Fruit fly (Drosophila melanogaster) whole organism, prepupa: ENCODE measurements around the gene CG5909.

ENCODE experiments used
- CG10631 ChIP-seq: fragments of 200-800 bp; sonication (Bioruptor generic); optimal IDR thresholded peaks from 2 replicates; lab custom pipeline; 2016; ENCODE audit warnings: missing biosample characterization, missing genetic modification characterization
- CG10669 ChIP-seq: fragments of 200-800 bp; sonication (Bioruptor generic); optimal IDR thresholded peaks from 3 replicates; lab custom pipeline; 2018; ENCODE audit warnings: missing biosample characterization, mild to moderate bottlenecking, missing genetic modification characterization, moderate library complexity
- CG11902 ChIP-seq: fragments of 200-800 bp; sonication (Bioruptor generic); optimal IDR thresholded peaks from 3 replicates; lab custom pipeline; 2016; ENCODE audit warnings: missing biosample characterization, missing genetic modification characterization
- CG15336 ChIP-seq: fragments of 200-800 bp; sonication (Bioruptor generic); IDR thresholded peaks from 2 replicates; pipeline ENCODE4 v1.3.6; 2022; ENCODE audit warnings: missing biosample characterization, missing genetic modification characterization
- CG31627 ChIP-seq: fragments of 200-800 bp; sonication (Bioruptor generic); optimal IDR thresholded peaks from 3 replicates; lab custom pipeline; 2016; ENCODE audit warnings: missing biosample characterization, missing genetic modification characterization
- CG32006 ChIP-seq: fragments of 200-800 bp; sonication (Bioruptor generic); optimal IDR thresholded peaks from 3 replicates; lab custom pipeline; 2017; ENCODE audit warnings: missing biosample characterization, mild to moderate bottlenecking, missing genetic modification characterization
- CG3919 ChIP-seq: fragments of 200-800 bp; sonication (Bioruptor generic); optimal IDR thresholded peaks from 3 replicates; lab custom pipeline; 2016; ENCODE audit warnings: missing biosample characterization, missing genetic modification characterization
- CG4318 ChIP-seq: fragments of 200-800 bp; sonication (Bioruptor generic); optimal IDR thresholded peaks from 3 replicates; lab custom pipeline; 2017; ENCODE audit warnings: missing biosample characterization, mild to moderate bottlenecking, missing genetic modification characterization
- CG6163 ChIP-seq: fragments of 200-800 bp; sonication (Bioruptor generic); IDR thresholded peaks from 3 replicates; pipeline ENCODE4 v1.3.6; 2022; ENCODE audit warnings: missing biosample characterization, missing genetic modification characterization
- CG6792 ChIP-seq: fragments of 200-800 bp; sonication (Bioruptor generic); optimal IDR thresholded peaks from 3 replicates; lab custom pipeline; 2016; ENCODE audit warnings: missing biosample characterization, missing genetic modification characterization
- CG6808 ChIP-seq: fragments of 200-800 bp; sonication (Bioruptor generic); optimal IDR thresholded peaks from 3 replicates; lab custom pipeline; 2017; ENCODE audit warnings: missing biosample characterization, missing genetic modification characterization, mild to moderate bottlenecking, moderate library complexity, missing genetic modification reagents
- CG8119 ChIP-seq: fragments of 200-800 bp; sonication (Bioruptor generic); IDR thresholded peaks from 3 replicates; pipeline ENCODE4 v1.3.6; 2022; ENCODE audit warnings: missing biosample characterization, missing genetic modification characterization
- CG9139 ChIP-seq: fragments of 200-800 bp; sonication (Bioruptor generic); optimal IDR thresholded peaks from 3 replicates; lab custom pipeline; 2017; ENCODE audit warnings: missing biosample characterization, mild to moderate bottlenecking, missing genetic modification characterization
- Eip93F ChIP-seq: fragments of 200-800 bp; sonication (Bioruptor generic); optimal IDR thresholded peaks from 2 replicates; lab custom pipeline; 2016; ENCODE audit warnings: missing biosample characterization, mild to moderate bottlenecking, missing genetic modification characterization
- Ets96B ChIP-seq: fragments of 200-800 bp; optimal IDR thresholded peaks from 2 replicates; lab custom pipeline; 2019; ENCODE audit warnings: missing biosample characterization, mild to moderate bottlenecking, missing genetic modification characterization, moderate library complexity
- Hr4 ChIP-seq: fragments of 200-800 bp; sonication (Bioruptor generic); optimal IDR thresholded peaks from 3 replicates; lab custom pipeline; 2016; ENCODE audit warnings: missing biosample characterization, missing genetic modification characterization
- Lpt ChIP-seq: fragments of 200-800 bp; sonication (Bioruptor generic); optimal IDR thresholded peaks from 3 replicates; lab custom pipeline; 2016; ENCODE audit warnings: missing biosample characterization, missing genetic modification characterization
- Met ChIP-seq: fragments of 200-800 bp; sonication (Bioruptor generic); optimal IDR thresholded peaks from 3 replicates; lab custom pipeline; 2016; ENCODE audit warnings: missing biosample characterization, missing genetic modification characterization
- Sox14 ChIP-seq: fragments of 200-800 bp; sonication (Bioruptor generic); optimal IDR thresholded peaks from 3 replicates; lab custom pipeline; 2016; ENCODE audit warnings: missing biosample characterization, missing genetic modification characterization
- Sox15 ChIP-seq: fragments of 200-800 bp; sonication (Bioruptor generic); optimal IDR thresholded peaks from 3 replicates; lab custom pipeline; 2016; ENCODE audit warnings: missing biosample characterization, missing genetic modification characterization
- achi ChIP-seq: fragments of 200-800 bp; sonication (Bioruptor generic); optimal IDR thresholded peaks from 3 replicates; lab custom pipeline; 2016; ENCODE audit warnings: missing biosample characterization, missing genetic modification characterization
- acj6 ChIP-seq: fragments of 200-800 bp; sonication (Bioruptor generic); optimal IDR thresholded peaks from 3 replicates; lab custom pipeline; 2016; ENCODE audit warnings: missing biosample characterization, missing genetic modification characterization
- cyc ChIP-seq: fragments of 200-800 bp; sonication (Bioruptor generic); optimal IDR thresholded peaks from 3 replicates; lab custom pipeline; 2016; ENCODE audit warnings: missing biosample characterization, missing genetic modification characterization
- dsx ChIP-seq: fragments of 200-800 bp; optimal IDR thresholded peaks from 3 replicates; lab custom pipeline; 2019; ENCODE audit warnings: missing biosample characterization, mild to moderate bottlenecking, missing genetic modification characterization, moderate library complexity; ENCODE audit not compliant: poor library complexity, severe bottlenecking
- eg ChIP-seq: fragments of 200-800 bp; sonication (Bioruptor generic); IDR thresholded peaks from 3 replicates; pipeline ENCODE4 v1.3.6; 2022; ENCODE audit warnings: missing biosample characterization, missing genetic modification characterization
- esn ChIP-seq: fragments of 200-800 bp; sonication (Bioruptor generic); optimal IDR thresholded peaks from 2 replicates; lab custom pipeline; 2016; ENCODE audit warnings: missing biosample characterization, mild to moderate bottlenecking, missing genetic modification characterization, moderate library complexity
- fd85E ChIP-seq: fragments of 200-800 bp; sonication (Bioruptor generic); optimal IDR thresholded peaks from 3 replicates; lab custom pipeline; 2016; ENCODE audit warnings: missing biosample characterization, missing genetic modification characterization
- fkh ChIP-seq: fragments of 200-800 bp; sonication (Bioruptor generic); optimal IDR thresholded peaks from 3 replicates; lab custom pipeline; 2017; ENCODE audit warnings: missing biosample characterization, mild to moderate bottlenecking, missing genetic modification characterization, moderate library complexity
- lz ChIP-seq: fragments of 200-800 bp; sonication (Bioruptor generic); optimal IDR thresholded peaks from 3 replicates; lab custom pipeline; 2016; ENCODE audit warnings: missing biosample characterization, missing genetic modification characterization
- spab ChIP-seq: fragments of 200-800 bp; sonication (Bioruptor generic); optimal IDR thresholded peaks from 2 replicates; lab custom pipeline; 2017; ENCODE audit warnings: missing biosample characterization, mild to moderate bottlenecking, missing genetic modification characterization, missing genetic modification reagents
- svp ChIP-seq: fragments of 200-800 bp; sonication (Bioruptor generic); peaks from one replicate; lab custom pipeline; 2016; ENCODE audit warnings: missing biosample characterization, missing genetic modification characterization
- vri ChIP-seq: fragments of 200-800 bp; sonication (Bioruptor generic); optimal IDR thresholded peaks from 3 replicates; lab custom pipeline; 2016; ENCODE audit warnings: missing biosample characterization, mild to moderate bottlenecking, missing genetic modification characterization

Gene CG5909

DNA sequence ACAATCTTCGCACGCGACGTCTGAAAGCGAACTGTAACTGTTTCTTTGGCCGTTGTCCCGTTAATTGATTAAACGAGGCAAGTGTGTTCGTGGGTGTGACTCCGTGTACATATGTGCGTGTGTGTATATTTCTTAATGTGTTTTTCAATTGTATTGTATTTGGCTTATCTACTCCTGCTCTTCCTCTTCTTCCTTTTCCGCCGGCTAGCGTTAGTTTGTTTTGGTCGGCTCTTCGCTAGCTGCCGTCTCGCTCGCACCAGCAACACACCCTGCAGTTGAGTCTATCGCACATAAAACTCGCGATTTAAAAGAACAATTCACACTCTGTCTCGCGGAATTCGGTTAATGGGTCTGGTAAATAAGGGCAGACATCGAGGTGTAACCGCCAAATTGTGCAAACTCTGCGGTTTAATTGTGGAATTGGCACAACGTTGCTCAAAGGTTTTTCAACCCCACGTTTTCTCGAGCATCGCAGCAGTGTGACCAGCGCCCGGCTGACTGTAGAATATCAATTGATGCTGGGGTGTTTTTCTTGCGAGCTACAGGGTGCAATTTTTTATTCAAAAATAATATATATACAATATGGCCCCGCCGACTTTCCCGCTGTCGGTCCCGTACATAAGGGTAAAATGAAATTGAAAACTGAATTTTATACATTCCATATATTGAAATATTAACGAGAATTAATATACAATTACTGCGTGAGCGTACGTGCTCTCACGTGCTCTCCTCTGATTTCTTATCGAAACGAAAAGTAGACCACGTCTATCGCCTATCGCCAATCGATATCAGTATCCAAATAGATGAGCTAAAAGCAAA is 49.0 kb upstream of the CG5909 start, which contains the start of the genes gb and CG5815 (continued):
- peak; percentile 81 for TF ChIP-seq CG15336
- peak; percentile 94 for TF ChIP-seq eg
- TF ChIP-seq CG10669 = no peak
- no peak for TF ChIP-seq fd85E (GFP tag; lab: Kevin White, UChicago)
- TF ChIP-seq dsx (GFP tag; lab: Kevin White, UChicago) = no peak
- peak; percentile 82 for TF ChIP-seq Lpt
- peak; percentile 92 for TF ChIP-seq Hr4
- no peak for TF ChIP-seq achi (GFP tag; lab: Kevin White, UChicago)
- no peak for TF ChIP-seq Met
- TF ChIP-seq spab (GFP tag; lab: Kevin White, UChicago) = no peak
- TF ChIP-seq CG31627 = peak; percentile 87
- TF ChIP-seq esn (GFP tag; lab: Kevin White, UChicago) = peak; percentile 91

DNA sequence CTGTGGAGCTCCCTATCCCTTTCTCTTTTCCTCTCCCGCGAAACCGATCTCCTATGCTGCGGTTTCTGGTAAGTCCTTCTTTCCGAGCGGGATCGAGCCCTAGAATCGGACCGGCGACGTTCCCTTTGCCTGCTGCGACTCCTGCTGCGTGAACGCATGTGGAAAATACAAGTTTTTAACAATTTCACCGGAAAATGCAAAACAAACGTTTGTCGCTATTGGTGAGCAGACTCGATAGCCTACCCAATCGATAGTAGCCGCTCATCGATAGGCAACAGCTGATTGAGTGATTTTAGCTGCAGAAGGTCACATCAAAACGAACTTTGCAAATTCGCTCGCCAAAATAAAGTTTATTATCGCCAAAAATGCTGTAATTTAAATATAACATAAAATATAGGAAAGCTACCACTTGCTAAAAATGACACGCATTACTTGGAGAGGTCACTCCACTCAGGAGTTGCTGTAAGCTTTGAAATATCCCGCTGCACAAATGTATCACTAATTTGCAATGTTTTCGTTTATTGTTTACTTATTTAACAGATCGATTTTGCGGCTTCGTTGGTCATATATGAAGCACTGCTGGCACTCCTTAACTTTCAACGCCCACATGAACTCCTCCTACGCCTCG is 44.4 kb upstream of the CG5909 start, which contains the start of the genes CG6066 and CG5880:
Gene CG6066 (minus strand): TSS at position 243 of the 628 bp plus-strand sequence.
Gene CG5880 (plus strand): TSS at position 281 of the 628 bp plus-strand sequence.
- no peak for TF ChIP-seq Eip93F (GFP tag; lab: Kevin White, UChicago)
- no peak for TF ChIP-seq CG6808 (GFP tag; lab: Kevin White, UChicago)
- TF ChIP-seq esn (GFP tag; lab: Kevin White, UChicago) = peak; percentile 17
- no peak for TF ChIP-seq spab (GFP tag; lab: Kevin White, UChicago)
- no peak for TF ChIP-seq CG3919
- no peak for TF ChIP-seq CG32006
- TF ChIP-seq, all 60 proteins: peak for 1

DNA sequence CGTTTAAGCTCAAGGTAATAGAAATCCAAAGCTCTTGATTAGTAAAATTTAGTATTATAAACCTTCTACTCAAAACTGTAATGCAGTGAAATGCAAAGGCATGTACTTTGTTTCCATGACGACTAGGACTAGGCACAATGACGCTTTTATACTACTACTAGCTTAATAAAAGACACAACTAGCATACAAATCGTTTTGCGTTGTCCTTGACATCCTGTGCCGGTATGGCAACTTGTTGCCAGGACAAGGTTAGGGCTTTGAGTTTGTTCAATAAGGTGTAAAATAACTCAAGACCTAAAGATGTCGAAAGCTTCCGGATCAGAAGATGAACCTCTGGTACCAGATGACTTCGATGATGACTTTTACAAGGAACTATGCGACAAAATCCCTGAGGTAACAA is 42.6 kb upstream of the CG5909 start, which contains the start of gene CG5882:
Gene CG5882 (plus strand): TSS at position 301 of the 400 bp plus-strand sequence.
- TF ChIP-seq CG6163 (GFP tag; lab: Robert Waterston, UW) = no peak

DNA sequence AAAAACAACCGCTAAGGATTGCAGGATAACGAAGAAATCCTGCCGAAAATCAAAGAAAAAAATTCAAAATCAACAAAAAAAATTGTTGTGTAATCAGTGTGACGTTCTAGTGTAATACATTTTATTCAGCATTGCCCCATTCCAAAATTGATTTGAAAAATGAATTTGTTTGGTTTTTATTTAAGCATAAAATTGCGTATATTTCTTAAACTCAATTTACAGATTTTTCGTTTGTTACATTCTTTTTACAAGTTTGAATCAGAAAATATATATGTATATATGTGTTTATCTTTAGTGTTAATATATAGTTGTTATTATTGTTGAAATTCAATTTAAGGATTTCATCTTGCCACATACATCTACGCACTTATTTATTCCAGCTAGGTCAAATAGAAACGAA is 36.4 kb upstream of the CG5909 start, which contains the start of gene CG6059:
Gene CG6059 (minus strand): TSS at position 101 of the 400 bp plus-strand sequence.
- no peak for TF ChIP-seq CG6808 (GFP tag; lab: Kevin White, UChicago)
- TF ChIP-seq achi (GFP tag; lab: Kevin White, UChicago) = no peak
- TF ChIP-seq Sox14 (GFP tag; lab: Kevin White, UChicago) = no peak
- TF ChIP-seq CG3919 = no peak
- TF ChIP-seq Hr4 = no peak
- TF ChIP-seq CG9139 = no peak
- no peak for TF ChIP-seq Met
- no peak for TF ChIP-seq CG4318 (GFP tag; lab: Kevin White, UChicago)
- no peak for TF ChIP-seq CG6792 (GFP tag; lab: Kevin White, UChicago)
- no peak for TF ChIP-seq acj6 (GFP tag; lab: Kevin White, UChicago)
- no peak for TF ChIP-seq CG11902 (GFP tag; lab: Kevin White, UChicago)
- no peak for TF ChIP-seq cyc
- TF ChIP-seq CG10631 (GFP tag; lab: Kevin White, UChicago) = no peak
- no peak for TF ChIP-seq Ets96B (tag; lab: Kevin White, UChicago)
- no peak for TF ChIP-seq Sox15
- no peak for TF ChIP-seq esn (GFP tag; lab: Kevin White, UChicago)
- no peak for TF ChIP-seq lz (GFP tag; lab: Kevin White, UChicago)
- no peak for TF ChIP-seq CG8119 (GFP tag; lab: Robert Waterston, UW)
- no peak for TF ChIP-seq Eip93F (GFP tag; lab: Kevin White, UChicago)
- no peak for TF ChIP-seq Lpt

DNA sequence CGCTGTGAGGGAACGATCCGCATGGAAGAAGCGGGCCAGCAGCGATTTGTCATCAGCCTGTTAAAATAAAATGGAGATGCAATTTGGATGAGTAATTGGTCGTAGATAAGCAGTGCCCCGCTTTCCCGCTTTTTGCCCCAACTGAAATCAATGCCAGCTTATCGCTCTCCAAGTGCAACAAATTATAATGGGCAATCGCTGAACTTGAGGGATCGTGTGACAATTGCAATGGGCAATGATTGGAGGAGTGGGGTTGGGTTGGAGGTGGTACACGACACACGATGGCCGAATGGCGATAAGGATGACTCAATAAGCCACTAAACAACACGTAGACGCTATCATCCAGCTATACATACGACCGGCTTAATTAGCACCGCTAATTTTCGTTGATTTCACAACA is 32.2 kb upstream of the CG5909 start:
- peak; percentile 51 for TF ChIP-seq Eip93F (GFP tag; lab: Kevin White, UChicago)
- TF ChIP-seq vri = peak; percentile 61
- TF ChIP-seq fkh (GFP tag; lab: Kevin White, UChicago) = no peak
- 0 out of 3 replicates have a peak, but pooled peaks have one; percentile 12 for TF ChIP-seq CG6163 (GFP tag; lab: Robert Waterston, UW)
- TF ChIP-seq svp = peak; percentile 99
